Fruit fly (Drosophila melanogaster): ENCODE data around the gene CG3106.

CG3106 gene

dm6 chrX:9686546-9687219, 24.0 kb upstream of the CG3106 start, which contains the start of gene nej (continued):
- TF ChIP-seq CG34422 (GFP tag; IDR thresholded peaks at IDR 0.05) (0 out of 3 replicates have a peak, but pooled peaks have one; percentile 40), wek (GFP tag; optimal IDR thresholded peaks at IDR 0.05) (peak; percentile 21), crol (GFP tag; IDR thresholded peaks at IDR 0.05) (peak; percentile 64), Neu2 (GFP tag; optimal IDR thresholded peaks at IDR 0.05; ENCODE audit: borderline replicate concordance) (no peak), HmgZ (tag; optimal IDR thresholded peaks at IDR 0.05) (peak; percentile 16), z (GFP tag; IDR thresholded peaks at IDR 0.05) (no peak), Med (GFP tag) (peak; percentile 87), sqz (GFP tag; optimal IDR thresholded peaks at IDR 0.05) (peak; percentile 97), onecut (GFP tag; IDR thresholded peaks at IDR 0.05) (no peak), CG8478 (optimal IDR thresholded peaks at IDR 0.05) (peak; percentile 93), sc (optimal IDR thresholded peaks at IDR 0.05) (no peak), sc (GFP tag; optimal IDR thresholded peaks at IDR 0.05) (no peak), CG1832 (GFP tag; optimal IDR thresholded peaks at IDR 0.05) (peak; percentile 92), fru (optimal IDR thresholded peaks at IDR 0.05) (peak; percentile 45), CG8290 (GFP tag; optimal IDR thresholded peaks at IDR 0.05) (no peak), CG8290 (tag; optimal IDR thresholded peaks at IDR 0.05) (peak in 1 of 2 experiments; percentile 54), cg (GFP tag; optimal IDR thresholded peaks at IDR 0.05) (peak; percentile 91), CG42726 (GFP tag; IDR thresholded peaks at IDR 0.05; ENCODE audit: partially characterized antibody) (peak; percentile 22; the same call in 1 of the 2 replicates), pfk (GFP tag; optimal IDR thresholded peaks at IDR 0.05) (peak; percentile 12), Trl (optimal IDR thresholded peaks at IDR 0.05) (peak in 1 of 2 experiments; percentile 53), Trl (GFP tag; optimal IDR thresholded peaks at IDR 0.05) (no peak), MBD-R2 (GFP tag; IDR thresholded peaks at IDR 0.05) (peak; percentile 18; the same call in 1 of the 2 replicates), row (GFP tag; IDR thresholded peaks at IDR 0.05) (peak; percentile 60), pzg (GFP tag; optimal IDR thresholded peaks at IDR 0.05) (peak; percentile 17), CG32767 (GFP tag; IDR thresholded peaks at IDR 0.05) (peak; percentile 63; the same call in 1 of the 2 replicates), kni (GFP tag; optimal IDR thresholded peaks at IDR 0.05) (peak; percentile 92), HmgD (GFP tag; optimal IDR thresholded peaks at IDR 0.05) (peak; percentile 2), zfh1 (GFP tag; IDR thresholded peaks at IDR 0.05) (0 out of 3 replicates have a peak, but pooled peaks have one; percentile 18), E2f2 (GFP tag; IDR thresholded peaks at IDR 0.05) (peak; percentile 39; the same call in 1 of the 2 replicates)

DNA sequence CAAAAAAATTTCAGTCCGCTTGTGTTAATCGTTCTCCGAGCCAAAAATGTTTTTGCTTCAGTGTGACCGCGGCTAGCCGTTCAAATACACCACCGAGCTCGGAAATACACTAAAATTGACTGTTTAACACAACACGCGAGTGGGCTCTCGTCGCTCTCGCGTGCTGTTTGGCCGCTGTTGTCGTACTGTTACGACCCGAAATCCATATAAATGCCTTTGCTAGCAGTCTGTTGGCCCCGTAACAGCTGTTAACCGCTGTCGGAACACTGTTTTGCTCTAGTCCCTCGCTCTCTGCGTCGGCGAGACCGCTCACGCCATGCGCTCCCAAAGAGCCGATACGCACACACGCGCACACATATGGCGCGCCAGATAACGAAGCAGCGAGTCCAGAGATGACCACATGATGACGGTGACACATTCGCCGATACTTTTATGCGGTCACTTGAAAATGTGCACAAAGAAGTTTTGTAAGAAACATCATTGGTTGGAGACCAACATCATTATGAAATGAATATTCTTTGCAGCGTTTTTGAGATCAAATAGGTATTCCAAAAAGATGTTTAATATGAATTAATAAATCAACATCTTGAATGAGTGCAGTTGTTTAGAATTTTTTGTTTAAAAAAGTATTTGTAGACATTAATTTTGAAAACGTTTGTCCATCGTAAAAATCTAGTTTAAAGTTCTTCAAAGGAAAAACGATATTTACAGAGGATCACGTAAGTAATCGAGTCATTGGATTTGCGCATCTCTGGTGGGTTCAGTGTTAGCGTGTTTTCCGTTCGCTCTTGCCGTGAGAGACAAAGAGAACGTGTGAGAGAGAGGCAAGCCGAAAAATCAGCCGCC, 23.1 kb upstream of the CG3106 start:
- TF ChIP-seq CG12219 (GFP tag; optimal IDR thresholded peaks at IDR 0.05) = peak; percentile 20
- TF ChIP-seq CG42726 (GFP tag; IDR thresholded peaks at IDR 0.05; ENCODE audit: partially characterized antibody) = peak; percentile 51; the same call in 1 of the 2 replicates
- TF ChIP-seq Gsc (GFP tag; IDR thresholded peaks at IDR 0.05) = no peak
- TF ChIP-seq Dref (GFP tag; IDR thresholded peaks at IDR 0.05) = no peak
- TF ChIP-seq NK7.1 (GFP tag; optimal IDR thresholded peaks at IDR 0.05) = peak; percentile 0
- TF ChIP-seq zen2 (GFP tag; IDR thresholded peaks at IDR 0.05; ENCODE audit: partially characterized antibody) = no peak
- peak; percentile 29 for TF ChIP-seq Hand (GFP tag; optimal IDR thresholded peaks at IDR 0.05)
- peak; percentile 82 for TF ChIP-seq CG13424 (tag; optimal IDR thresholded peaks at IDR 0.05)
- TF ChIP-seq CG13624 (GFP tag; optimal IDR thresholded peaks at IDR 0.05) = peak; percentile 76
- peak; percentile 45 for TF ChIP-seq CHES-1-like (GFP tag; optimal IDR thresholded peaks at IDR 0.05)
- no peak for TF ChIP-seq Kr (GFP tag; optimal IDR thresholded peaks at IDR 0.05)
- peak; percentile 52 for TF ChIP-seq ems (GFP tag; optimal IDR thresholded peaks at IDR 0.05)
- TF ChIP-seq gsb (GFP tag; IDR thresholded peaks at IDR 0.05) = no peak
- TF ChIP-seq pzg (GFP tag; optimal IDR thresholded peaks at IDR 0.05) = peak; percentile 40
- peak; percentile 52 for TF ChIP-seq Max (GFP tag; optimal IDR thresholded peaks at IDR 0.05)
- no peak for TF ChIP-seq btn (GFP tag; optimal IDR thresholded peaks at IDR 0.05)
- no peak for TF ChIP-seq oc (tag; optimal IDR thresholded peaks at IDR 0.05)
- TF ChIP-seq CG12104 (GFP tag; optimal IDR thresholded peaks at IDR 0.05) = peak; percentile 59
- no peak for TF ChIP-seq CG6175 (GFP tag; IDR thresholded peaks at IDR 0.05)
- no peak for TF ChIP-seq H2.0 (GFP tag; IDR thresholded peaks at IDR 0.05)
- peak; percentile 12 for TF ChIP-seq CG10462 (GFP tag; optimal IDR thresholded peaks at IDR 0.05)
- no peak for TF ChIP-seq CG11695 (GFP tag; IDR thresholded peaks at IDR 0.05)
- TF ChIP-seq Gug (GFP tag; IDR thresholded peaks at IDR 0.05) = peak; percentile 46; the same call in 1 of the 4 replicates
